Worm (Caenorhabditis elegans): ENCODE results near the gene W06B4.1.

W06B4.1 gene

DNA sequence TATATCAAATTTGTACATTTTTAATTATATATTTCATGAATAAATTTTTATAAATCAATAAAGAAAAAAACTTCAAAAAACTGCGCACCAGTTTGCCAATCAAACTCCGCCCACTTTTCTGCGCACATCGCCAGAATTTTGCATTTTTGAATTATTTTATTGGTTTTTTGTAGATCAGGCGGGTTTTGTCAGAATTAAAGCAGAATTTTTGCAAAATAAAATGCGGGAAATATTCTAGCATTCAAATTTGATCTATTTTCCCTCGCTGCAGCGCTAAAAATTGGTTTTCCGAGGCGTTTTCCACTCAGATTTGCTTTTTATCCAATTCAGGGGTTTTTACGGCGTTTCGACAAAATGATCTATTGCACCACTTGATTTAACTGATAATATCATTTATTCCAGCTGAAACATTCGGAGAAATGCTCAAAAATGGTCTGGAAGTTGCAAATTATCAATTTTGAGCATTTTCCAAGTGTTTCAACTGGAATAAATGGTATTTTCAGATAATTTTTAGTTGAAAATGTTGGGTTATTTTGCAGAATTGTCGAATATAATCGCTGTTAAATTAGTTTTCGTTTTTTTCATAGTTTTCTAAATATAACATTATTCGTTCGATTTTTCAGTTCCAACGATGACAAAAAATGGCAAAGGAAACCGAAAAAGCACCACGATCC is at the start of gene W06B4.1:
Gene W06B4.1, plus strand, starts transcription at position 624 of the 674 bp plus-strand sequence.
- TF ChIP-seq hmg-1.2 (GFP tag; IDR thresholded peaks at IDR 0.05) (peak; percentile 29; the same call in 1 of the 2 replicates), lsl-1 (GFP tag; optimal IDR thresholded peaks at IDR 0.05) (peak; percentile 86), madf-3 (GFP tag; IDR thresholded peaks at IDR 0.05) (no peak), nhr-90 (tag; optimal IDR thresholded peaks at IDR 0.05) (no peak), ceh-40 (GFP tag; IDR thresholded peaks at IDR 0.05) (no peak), lag-1 (GFP tag; IDR thresholded peaks at IDR 0.05) (no peak), B0336.3 (GFP tag; IDR thresholded peaks at IDR 0.05) (peak; percentile 25; the same call in 1 of the 2 replicates), bed-1 (GFP tag; IDR thresholded peaks at IDR 0.05) (no peak), lsy-27 (tag; optimal IDR thresholded peaks at IDR 0.05; ENCODE audit: borderline replicate concordance, insufficient read depth) (no peak), nfyb-1 (GFP tag; IDR thresholded peaks at IDR 0.05) (peak; percentile 13; the same call in 1 of the 2 replicates), ztf-3 (GFP tag; optimal IDR thresholded peaks at IDR 0.05) (no peak), sptf-2 (GFP tag; optimal IDR thresholded peaks at IDR 0.05) (no peak), madf-6 (GFP tag; IDR thresholded peaks at IDR 0.05) (peak; percentile 95), dpl-1 (GFP tag; optimal IDR thresholded peaks at IDR 0.05) (peak; percentile 87), snpc-3.4 (tag; optimal IDR thresholded peaks at IDR 0.05) (peak; percentile 73), F55B11.4 (tag; optimal IDR thresholded peaks at IDR 0.05; ENCODE audit: borderline replicate concordance, insufficient read depth) (no peak), dox-1 (GFP tag; IDR thresholded peaks at IDR 0.05) (peak; percentile 74), lin-54 (GFP tag; optimal IDR thresholded peaks at IDR 0.05) (peak; percentile 86), snpc-1.3 (tag; optimal IDR thresholded peaks at IDR 0.05; ENCODE audit: insufficient read depth) (no peak), rpc-1 (optimal IDR thresholded peaks at IDR 0.05) (no peak), rpc-1 (tag; optimal IDR thresholded peaks at IDR 0.05) (no peak), F52B5.7 (tag; optimal IDR thresholded peaks at IDR 0.05) (no peak), F49E8.2 (tag; optimal IDR thresholded peaks at IDR 0.05; ENCODE audit: insufficient read depth) (peak; percentile 64), F33H1.4 (GFP tag; IDR thresholded peaks at IDR 0.05) (peak; percentile 76), ekl-4 (GFP tag; IDR thresholded peaks at IDR 0.05) (no peak; the same call in 1 of the 2 replicates), B0261.1 (tag; optimal IDR thresholded peaks at IDR 0.05) (no peak), madf-8 (GFP tag; conservative IDR thresholded peaks at IDR 0.05) (peak; percentile 93), mes-4 (tag; optimal IDR thresholded peaks at IDR 0.05) (no peak), athp-1 (tag; optimal IDR thresholded peaks at IDR 0.05) (peak; percentile 14), egrh-3 (GFP tag; IDR thresholded peaks at IDR 0.05) (no peak), ama-1 (optimal IDR thresholded peaks at IDR 0.05) (no peak), ama-1 (GFP tag; optimal IDR thresholded peaks at IDR 0.05) (no peak), tbp1 (GFP tag; optimal IDR thresholded peaks at IDR 0.05) (peak; percentile 24), hsf-1 (GFP tag; IDR thresholded peaks at IDR 0.05) (peak; percentile 70), C17E4.6 (GFP tag; IDR thresholded peaks at IDR 0.05) (0 out of 2 replicates have a peak, but pooled peaks have one; percentile 35), Y95B8A.8 (GFP tag; IDR thresholded peaks at IDR 0.05) (0 out of 2 replicates have a peak, but pooled peaks have one; percentile 23), D2030.7 (GFP tag; IDR thresholded peaks at IDR 0.05) (peak; percentile 87), attf-3 (GFP tag; conservative IDR thresholded peaks at IDR 0.05) (no peak), him-1 (tag; optimal IDR thresholded peaks at IDR 0.05) (peak; percentile 34), snpc-4 (GFP tag; optimal IDR thresholded peaks at IDR 0.05) (peak; percentile 3), snpc-4 (tag; optimal IDR thresholded peaks at IDR 0.05) (no peak), K12H6.12 (tag; optimal IDR thresholded peaks at IDR 0.05) (no peak), tlf-1 (GFP tag; optimal IDR thresholded peaks at IDR 0.05) (peak; percentile 85), egl-44 (GFP tag; IDR thresholded peaks at IDR 0.05) (no peak), fkh-3 (tag; optimal IDR thresholded peaks at IDR 0.05) (no peak), bed-2 (GFP tag; IDR thresholded peaks at IDR 0.05) (no peak), rcor-1 (GFP tag; IDR thresholded peaks at IDR 0.05) (peak; percentile 46; the same call in 1 of the 2 replicates), lir-1 (GFP tag; conservative IDR thresholded peaks at IDR 0.05) (no peak)

All from whole organism, young adult.